Worm (Caenorhabditis elegans) whole organism, late embryonic: ENCODE data around the gene Y17D7C.2.

Source experiments
- ama-1 ChIP-seq: fragments of 150-350 bp; optimal IDR thresholded peaks from 2 replicates; lab custom pipeline; 2014
- ceh-22 ChIP-seq: sonication (generic microtip); optimal IDR thresholded peaks from 2 replicates; lab custom pipeline; 2017; ENCODE audit warnings: missing biosample characterization, missing genetic modification characterization
- che-1 ChIP-seq: sonication (generic microtip); optimal IDR thresholded peaks from 2 replicates; lab custom pipeline; 2016; ENCODE audit warnings: mild to moderate bottlenecking, missing genetic modification characterization, missing compliant biosample characterization
- ets-4 ChIP-seq: sonication (generic microtip); optimal IDR thresholded peaks from 2 replicates; lab custom pipeline; 2016; ENCODE audit warnings: missing genetic modification characterization, missing compliant biosample characterization

- TF ChIP-seq ets-4 (no peak), ama-1 (lab: Kevin White, UChicago) (no peak), ceh-22 (no peak), che-1 (tag; lab: Kevin White, UChicago) (no peak)
These were observed 48.0 kb downstream of the Y17D7C.2 start for ce11 chrV:18671811-18672210.
